Fruit fly (Drosophila melanogaster): ENCODE measurements around the gene CG9265.

CG9265 gene

DNA sequence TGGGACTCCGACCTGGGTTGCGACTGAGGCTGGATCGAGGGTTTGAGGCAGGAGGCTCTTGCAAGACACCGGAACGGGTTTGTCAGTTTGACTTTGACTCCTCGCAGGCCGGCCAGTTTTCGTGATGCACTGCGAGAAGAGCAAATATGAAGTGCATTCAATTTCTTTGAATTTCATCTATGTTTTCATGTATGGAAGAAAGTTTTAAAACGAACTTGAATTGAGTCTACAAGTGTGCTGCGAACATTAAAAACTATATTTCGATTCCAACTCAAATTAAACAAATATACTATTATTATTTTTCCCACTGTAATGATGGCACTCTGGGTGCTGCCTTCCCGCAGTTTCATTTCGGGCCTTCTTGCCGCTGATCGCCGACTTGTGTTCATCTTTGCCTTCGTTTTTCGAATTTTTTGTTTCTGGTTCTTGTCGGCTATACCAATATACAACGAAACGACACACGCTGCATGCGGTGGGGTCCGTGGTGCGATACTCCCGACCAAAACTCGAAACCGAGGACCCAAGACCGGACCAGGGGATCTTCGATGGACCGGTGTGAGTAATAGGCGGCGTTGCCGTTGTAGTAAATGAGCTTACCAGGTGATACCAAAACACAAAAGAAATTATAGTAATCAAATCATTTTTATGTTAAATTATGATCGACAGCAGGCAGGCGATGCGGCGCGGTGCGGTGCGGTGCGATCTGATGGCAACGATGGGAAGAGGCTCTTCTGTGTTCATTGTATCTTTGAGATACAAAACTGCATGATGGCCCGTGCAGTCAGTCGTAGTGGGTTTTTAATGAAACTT lies 61.8 kb downstream of the CG9265 start (continued):
- TF ChIP-seq CG13296 (GFP tag; optimal IDR thresholded peaks at IDR 0.05) (no peak), tx (GFP tag; optimal IDR thresholded peaks at IDR 0.05) (peak; percentile 30), Hr3 (GFP tag; optimal IDR thresholded peaks at IDR 0.05) (peak; percentile 71), CG9797 (GFP tag; optimal IDR thresholded peaks at IDR 0.05) (peak; percentile 4), Trl (optimal IDR thresholded peaks at IDR 0.05) (no peak), Trl (GFP tag; optimal IDR thresholded peaks at IDR 0.05) (peak; percentile 78), CG17328 (GFP tag; IDR thresholded peaks at IDR 0.05) (peak; percentile 91), CG3995 (GFP tag; optimal IDR thresholded peaks at IDR 0.05) (no peak), Ptx1 (GFP tag; IDR thresholded peaks at IDR 0.05) (peak; percentile 69), B-H2 (GFP tag; optimal IDR thresholded peaks at IDR 0.05) (no peak), CG16813 (GFP tag; IDR thresholded peaks at IDR 0.05; ENCODE audit: partially characterized antibody) (no peak), Drgx (GFP tag; IDR thresholded peaks at IDR 0.05) (peak; percentile 88), Deaf1 (tag; optimal IDR thresholded peaks at IDR 0.05) (peak; percentile 65), Sry-β (GFP tag; optimal IDR thresholded peaks at IDR 0.05) (peak; percentile 28), CG30431 (GFP tag; optimal IDR thresholded peaks at IDR 0.05) (peak; percentile 80), CG8478 (optimal IDR thresholded peaks at IDR 0.05) (no peak), stc (GFP tag; IDR thresholded peaks at IDR 0.05) (peak; percentile 62), CG18262 (tag; optimal IDR thresholded peaks at IDR 0.05) (peak; percentile 93), Optix (GFP tag; IDR thresholded peaks at IDR 0.05) (peak; percentile 79), ato (GFP tag; IDR thresholded peaks at IDR 0.05; ENCODE audit: partially characterized antibody) (no peak), CG7556 (GFP tag; optimal IDR thresholded peaks at IDR 0.05) (peak; percentile 81), CG33557 (GFP tag; optimal IDR thresholded peaks at IDR 0.05) (peak; percentile 91), p53 (GFP tag; optimal IDR thresholded peaks at IDR 0.05) (peak; percentile 43), kah (GFP tag; optimal IDR thresholded peaks at IDR 0.05) (peak; percentile 28), CG7271 (tag; optimal IDR thresholded peaks at IDR 0.05) (peak; percentile 78), insv (GFP tag; optimal IDR thresholded peaks at IDR 0.05) (no peak), CG8281 (tag; optimal IDR thresholded peaks at IDR 0.05) (peak; percentile 41), CG7839 (tag; optimal IDR thresholded peaks at IDR 0.05) (peak; percentile 83), gro (GFP tag; optimal IDR thresholded peaks at IDR 0.05) (no peak), btn (GFP tag; optimal IDR thresholded peaks at IDR 0.05) (peak; percentile 25), CG42726 (GFP tag; IDR thresholded peaks at IDR 0.05; ENCODE audit: partially characterized antibody) (no peak), Tbp (GFP tag; optimal IDR thresholded peaks at IDR 0.05) (no peak), ap (GFP tag; IDR thresholded peaks at IDR 0.05) (peak; percentile 71), onecut (GFP tag; IDR thresholded peaks at IDR 0.05) (peak; percentile 73), Dek (tag; optimal IDR thresholded peaks at IDR 0.05) (peak; percentile 10), CG13424 (tag; optimal IDR thresholded peaks at IDR 0.05) (peak; percentile 75), ab (GFP tag; optimal IDR thresholded peaks at IDR 0.05) (no peak), phol (tag; optimal IDR thresholded peaks at IDR 0.05) (peak; percentile 88), exex (tag; optimal IDR thresholded peaks at IDR 0.05) (no peak), HHEX (GFP tag; optimal IDR thresholded peaks at IDR 0.05) (peak; percentile 54), CG16815 (GFP tag; optimal IDR thresholded peaks at IDR 0.05) (peak; percentile 84), ind (GFP tag; optimal IDR thresholded peaks at IDR 0.05) (peak; percentile 69), aop (GFP tag; IDR thresholded peaks at IDR 0.05) (0 out of 2 replicates have a peak, but pooled peaks have one; percentile 45), CG3838 (GFP tag; optimal IDR thresholded peaks at IDR 0.05) (peak; percentile 18), MTF-1 (GFP tag; optimal IDR thresholded peaks at IDR 0.05; ENCODE audit: borderline replicate concordance) (peak; percentile 56), lilli (GFP tag; optimal IDR thresholded peaks at IDR 0.05) (peak; percentile 69), CG7357 (GFP tag; IDR thresholded peaks at IDR 0.05) (peak; percentile 58; the same call in 1 of the 3 replicates), HmgZ (tag; optimal IDR thresholded peaks at IDR 0.05) (no peak), gcm (GFP tag; optimal IDR thresholded peaks at IDR 0.05) (peak; percentile 84), Vsx1 (GFP tag; optimal IDR thresholded peaks at IDR 0.05) (no peak)

Data from whole organism, embryonic.